Worm (Caenorhabditis elegans): Measurements from ENCODE around the gene Y44A6D.3.

- TF ChIP-seq pha-4 (tag; optimal IDR thresholded peaks at IDR 0.05) = no peak
- no peak for TF ChIP-seq blmp-1 (tag; optimal IDR thresholded peaks at IDR 0.05)
- no peak for TF ChIP-seq ham-2 (GFP tag; optimal IDR thresholded peaks at IDR 0.05)
- TF ChIP-seq mep-1 (tag; optimal IDR thresholded peaks at IDR 0.05) = no peak
- TF ChIP-seq nhr-28 (tag; optimal IDR thresholded peaks at IDR 0.05) = no peak
- TF ChIP-seq ztf-11 (tag; optimal IDR thresholded peaks at IDR 0.05) = no peak
- no peak for TF ChIP-seq sptf-1 (tag; optimal IDR thresholded peaks at IDR 0.05)
- no peak for TF ChIP-seq bed-3 (GFP tag; optimal IDR thresholded peaks at IDR 0.05)
- TF ChIP-seq unc-62 (GFP tag; optimal IDR thresholded peaks at IDR 0.05) = no peak
- no peak for TF ChIP-seq snpc-4 (tag; optimal IDR thresholded peaks at IDR 0.05)
These were observed 34.4 kb upstream of the Y44A6D.3 start for ce11 chrV:20826618-20827017.

Measured in whole organism, mixed stage, embryonic.